Worm (Caenorhabditis elegans) whole organism, L2 larva: Measurements from ENCODE around the gene C52A11.3.

Experiments
- dmd-4 ChIP-seq: sonication (generic microtip); optimal IDR thresholded peaks from 2 replicates; lab custom pipeline; 2017; ENCODE audit warnings: missing biosample characterization, missing genetic modification characterization
- mab-5 ChIP-seq: fragments of 150-350 bp; optimal IDR thresholded peaks from 2 replicates; lab custom pipeline; 2014; ENCODE audit warnings: missing biosample characterization, missing genetic modification characterization
- nhr-11 ChIP-seq: fragments of 150-350 bp; optimal IDR thresholded peaks from 2 replicates; lab custom pipeline; 2014; ENCODE audit warnings: missing biosample characterization, missing genetic modification characterization

DNA sequence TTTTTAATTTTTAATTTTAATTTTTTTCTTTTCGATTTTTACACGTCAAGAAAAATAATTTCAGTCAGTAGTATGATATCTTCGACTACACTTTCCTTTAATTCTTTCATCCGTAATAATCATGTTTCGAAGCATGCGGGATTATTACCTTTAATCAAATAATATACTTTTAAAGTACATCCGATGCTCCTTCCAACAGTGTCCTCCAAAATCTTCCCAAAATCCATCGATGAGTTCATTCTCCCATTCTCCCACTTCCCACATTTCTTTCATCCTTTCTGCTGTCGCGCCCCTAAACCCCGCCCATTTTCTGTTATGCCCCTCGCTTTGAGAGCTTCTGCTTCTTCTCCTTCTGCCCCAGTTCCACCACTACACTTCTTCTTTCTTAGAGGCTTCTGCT lies 42.4 kb upstream of the C52A11.3 start, which contains the start of gene lgc-57:
- TF ChIP-seq nhr-11 = no peak
- no peak for TF ChIP-seq mab-5 (tag; lab: Kevin White, UChicago)
- no peak for TF ChIP-seq dmd-4 (tag; lab: Kevin White, UChicago)
